Worm (Caenorhabditis elegans): ENCODE data around the gene zipt-2.2.

The zipt-2.2 gene

ce11 chrIV:4262993-4263392 is 27.8 kb upstream of the zipt-2.2 start, which contains the start of gene col-33:
Gene col-33 (plus strand): TSS chrIV:4263293.
- TF ChIP-seq tab-1 (GFP tag; IDR thresholded peaks at IDR 0.05) (no peak), cog-1 (tag; optimal IDR thresholded peaks at IDR 0.05) (no peak), klf-2 (GFP tag; conservative IDR thresholded peaks at IDR 0.05) (no peak), ref-1 (GFP tag; conservative IDR thresholded peaks at IDR 0.05) (no peak), med-1 (GFP tag; optimal IDR thresholded peaks at IDR 0.05; ENCODE audit: insufficient read depth) (no peak), flt-1 (GFP tag; IDR thresholded peaks at IDR 0.05) (no peak), ztf-29 (GFP tag; IDR thresholded peaks at IDR 0.05) (no peak), ztf-23 (GFP tag; IDR thresholded peaks at IDR 0.05) (no peak), T22C8.4 (GFP tag; IDR thresholded peaks at IDR 0.05) (no peak)

- TF ChIP-seq ztf-29 (GFP tag; IDR thresholded peaks at IDR 0.05) (no peak), ztf-23 (GFP tag; IDR thresholded peaks at IDR 0.05) (no peak), cog-1 (tag; optimal IDR thresholded peaks at IDR 0.05) (no peak), med-1 (GFP tag; optimal IDR thresholded peaks at IDR 0.05; ENCODE audit: insufficient read depth) (no peak), klf-2 (GFP tag; conservative IDR thresholded peaks at IDR 0.05) (no peak), T22C8.4 (GFP tag; IDR thresholded peaks at IDR 0.05) (no peak), flt-1 (GFP tag; IDR thresholded peaks at IDR 0.05) (no peak), tab-1 (GFP tag; IDR thresholded peaks at IDR 0.05) (no peak), ref-1 (GFP tag; conservative IDR thresholded peaks at IDR 0.05) (no peak)
Measured at ce11 chrIV:4259433-4259832, 24.3 kb upstream of the zipt-2.2 start.

- no peak for TF ChIP-seq tab-1 (GFP tag; IDR thresholded peaks at IDR 0.05)
- 0 out of 2 replicates have a peak, but pooled peaks have one; percentile 37 for TF ChIP-seq klf-2 (GFP tag; conservative IDR thresholded peaks at IDR 0.05)
- no peak for TF ChIP-seq med-1 (GFP tag; optimal IDR thresholded peaks at IDR 0.05; ENCODE audit: insufficient read depth)
Measured at ce11 chrIV:4254989-4255582, 19.9 kb upstream of the zipt-2.2 start.

- no peak for TF ChIP-seq T22C8.4 (GFP tag; IDR thresholded peaks at IDR 0.05)
- no peak for TF ChIP-seq ref-1 (GFP tag; conservative IDR thresholded peaks at IDR 0.05)
- no peak for TF ChIP-seq ztf-29 (GFP tag; IDR thresholded peaks at IDR 0.05)
- no peak for TF ChIP-seq flt-1 (GFP tag; IDR thresholded peaks at IDR 0.05)
- TF ChIP-seq ztf-23 (GFP tag; IDR thresholded peaks at IDR 0.05) = no peak
- TF ChIP-seq klf-2 (GFP tag; conservative IDR thresholded peaks at IDR 0.05) = no peak
- no peak for TF ChIP-seq med-1 (GFP tag; optimal IDR thresholded peaks at IDR 0.05; ENCODE audit: insufficient read depth)
- no peak for TF ChIP-seq tab-1 (GFP tag; IDR thresholded peaks at IDR 0.05)
- no peak for TF ChIP-seq cog-1 (tag; optimal IDR thresholded peaks at IDR 0.05)
Measured at ce11 chrIV:4247770-4248169, 12.6 kb upstream of the zipt-2.2 start, which contains the start of gene ama-1. Gene ama-1 (plus strand): TSS chrIV:4248070.

ce11 chrIV:4247334-4247733 is 12.2 kb upstream of the zipt-2.2 start:
- no peak for TF ChIP-seq med-1 (GFP tag; optimal IDR thresholded peaks at IDR 0.05; ENCODE audit: insufficient read depth)
- TF ChIP-seq tab-1 (GFP tag; IDR thresholded peaks at IDR 0.05) = no peak
- TF ChIP-seq ztf-29 (GFP tag; IDR thresholded peaks at IDR 0.05) = no peak
- TF ChIP-seq cog-1 (tag; optimal IDR thresholded peaks at IDR 0.05) = no peak
- TF ChIP-seq T22C8.4 (GFP tag; IDR thresholded peaks at IDR 0.05) = no peak
- TF ChIP-seq ztf-23 (GFP tag; IDR thresholded peaks at IDR 0.05) = no peak
- TF ChIP-seq ref-1 (GFP tag; conservative IDR thresholded peaks at IDR 0.05) = no peak
- TF ChIP-seq klf-2 (GFP tag; conservative IDR thresholded peaks at IDR 0.05) = no peak
- TF ChIP-seq flt-1 (GFP tag; IDR thresholded peaks at IDR 0.05) = no peak

- TF ChIP-seq ref-1 (GFP tag; conservative IDR thresholded peaks at IDR 0.05) = no peak
- no peak for TF ChIP-seq ztf-23 (GFP tag; IDR thresholded peaks at IDR 0.05)
- TF ChIP-seq ztf-29 (GFP tag; IDR thresholded peaks at IDR 0.05) = no peak
- TF ChIP-seq med-1 (GFP tag; optimal IDR thresholded peaks at IDR 0.05; ENCODE audit: insufficient read depth) = no peak
- no peak for TF ChIP-seq T22C8.4 (GFP tag; IDR thresholded peaks at IDR 0.05)
- no peak for TF ChIP-seq klf-2 (GFP tag; conservative IDR thresholded peaks at IDR 0.05)
- TF ChIP-seq cog-1 (tag; optimal IDR thresholded peaks at IDR 0.05) = no peak
- TF ChIP-seq tab-1 (GFP tag; IDR thresholded peaks at IDR 0.05) = no peak
- TF ChIP-seq flt-1 (GFP tag; IDR thresholded peaks at IDR 0.05) = no peak
Measured at ce11 chrIV:4246493-4246892, 11.3 kb upstream of the zipt-2.2 start, which contains the start of gene ttr-20. Gene ttr-20 (plus strand): TSS chrIV:4246793.

- TF ChIP-seq ztf-29 (GFP tag; IDR thresholded peaks at IDR 0.05) (no peak), tab-1 (GFP tag; IDR thresholded peaks at IDR 0.05) (no peak), T22C8.4 (GFP tag; IDR thresholded peaks at IDR 0.05) (no peak), ref-1 (GFP tag; conservative IDR thresholded peaks at IDR 0.05) (no peak), med-1 (GFP tag; optimal IDR thresholded peaks at IDR 0.05; ENCODE audit: insufficient read depth) (no peak), cog-1 (tag; optimal IDR thresholded peaks at IDR 0.05) (no peak), klf-2 (GFP tag; conservative IDR thresholded peaks at IDR 0.05) (no peak), ztf-23 (GFP tag; IDR thresholded peaks at IDR 0.05) (no peak), flt-1 (GFP tag; IDR thresholded peaks at IDR 0.05) (no peak)
Measured at ce11 chrIV:4244510-4244909, 9.3 kb upstream of the zipt-2.2 start, which contains the start of gene col-34. Gene col-34 (minus strand): TSS chrIV:4244610.

ce11 chrIV:4243830-4244406 is 8.8 kb upstream of the zipt-2.2 start:
- TF ChIP-seq ztf-23 (GFP tag; IDR thresholded peaks at IDR 0.05) (no peak), T22C8.4 (GFP tag; IDR thresholded peaks at IDR 0.05) (no peak), flt-1 (GFP tag; IDR thresholded peaks at IDR 0.05) (peak; percentile 5; the same call in 1 of the 2 replicates)

- no peak for TF ChIP-seq flt-1 (GFP tag; IDR thresholded peaks at IDR 0.05)
- TF ChIP-seq ztf-23 (GFP tag; IDR thresholded peaks at IDR 0.05) = no peak
- no peak for TF ChIP-seq klf-2 (GFP tag; conservative IDR thresholded peaks at IDR 0.05)
- TF ChIP-seq T22C8.4 (GFP tag; IDR thresholded peaks at IDR 0.05) = no peak
- no peak for TF ChIP-seq cog-1 (tag; optimal IDR thresholded peaks at IDR 0.05)
- TF ChIP-seq ztf-29 (GFP tag; IDR thresholded peaks at IDR 0.05) = no peak
- TF ChIP-seq ref-1 (GFP tag; conservative IDR thresholded peaks at IDR 0.05) = no peak
- no peak for TF ChIP-seq med-1 (GFP tag; optimal IDR thresholded peaks at IDR 0.05; ENCODE audit: insufficient read depth)
- no peak for TF ChIP-seq tab-1 (GFP tag; IDR thresholded peaks at IDR 0.05)
Measured at ce11 chrIV:4236671-4237070, 1.5 kb upstream of the zipt-2.2 start.
